Worm (Caenorhabditis elegans): ENCODE data around the gene F35F10.13.

DNA sequence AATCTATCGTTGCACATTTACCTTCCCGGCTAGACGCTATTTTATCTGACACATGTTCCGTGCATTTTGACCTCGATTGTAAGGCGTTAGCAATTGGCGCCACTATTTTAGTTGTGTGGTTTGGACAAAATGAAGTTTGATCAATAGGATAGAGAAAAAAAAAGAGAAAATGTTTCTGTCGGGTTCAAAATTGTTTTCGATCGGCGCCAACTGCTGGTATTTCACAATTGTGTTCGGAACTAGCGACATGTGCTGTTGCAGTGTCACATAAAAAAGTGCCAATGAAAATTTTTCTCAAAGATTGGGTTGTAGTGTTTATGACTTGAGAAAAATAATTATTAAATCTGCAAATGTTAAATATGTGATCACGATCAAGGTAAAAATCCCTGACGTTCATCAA is 39.7 kb downstream of the F35F10.13 start:
- TF ChIP-seq him-1 (tag; optimal IDR thresholded peaks at IDR 0.05) (no peak), W03F9.2 (tag; optimal IDR thresholded peaks at IDR 0.05) (no peak), dao-5 (tag; optimal IDR thresholded peaks at IDR 0.05) (no peak)
